Worm (Caenorhabditis elegans) whole organism, mixed stage, embryonic: ENCODE results near the gene fndc-1.

Experiments
- ces-1 ChIP-seq: fragments of 150-350 bp; optimal IDR thresholded peaks from 2 replicates; lab custom pipeline; 2014; ENCODE audit warnings: missing biosample characterization, missing genetic modification reagents, missing genetic modification characterization
- elt-1 ChIP-seq: sonication (generic microtip); optimal IDR thresholded peaks from 2 replicates; lab custom pipeline; 2017; ENCODE audit warnings: missing genetic modification characterization, mild to moderate bottlenecking, missing compliant biosample characterization, antibody characterized with exemption, moderate library complexity, borderline replicate concordance; ENCODE audit not compliant: insufficient read depth
- elt-3 ChIP-seq: fragments of 150-350 bp; optimal IDR thresholded peaks from 2 replicates; lab custom pipeline; 2014; ENCODE audit warnings: missing biosample characterization, missing genetic modification characterization
- hlh-1 ChIP-seq: fragments of 150-350 bp; optimal IDR thresholded peaks from 2 replicates; lab custom pipeline; 2014; ENCODE audit warnings: missing biosample characterization, missing genetic modification reagents, missing genetic modification characterization
- lin-13 ChIP-seq: fragments of 150-350 bp; optimal IDR thresholded peaks from 2 replicates; lab custom pipeline; 2014; ENCODE audit warnings: missing biosample characterization, missing genetic modification characterization
- lsy-2 ChIP-seq: fragments of 150-350 bp; optimal IDR thresholded peaks from 2 replicates; lab custom pipeline; 2014; ENCODE audit warnings: missing biosample characterization, missing genetic modification characterization
- mab-5 ChIP-seq: fragments of 150-350 bp; optimal IDR thresholded peaks from 2 replicates; lab custom pipeline; 2014; ENCODE audit warnings: missing biosample characterization, missing genetic modification characterization
- mep-1 ChIP-seq: fragments of 150-350 bp; optimal IDR thresholded peaks from 2 replicates; lab custom pipeline; 2017; ENCODE audit warnings: missing biosample characterization, missing genetic modification reagents, missing genetic modification characterization, inconsistent platforms
- nhr-237 ChIP-seq: fragments of 150-350 bp; optimal IDR thresholded peaks from 2 replicates; lab custom pipeline; 2014; ENCODE audit warnings: missing biosample characterization, missing genetic modification characterization
- pha-4 ChIP-seq: fragments of 150-350 bp; optimal IDR thresholded peaks from 2 replicates; lab custom pipeline; 2018; ENCODE audit warnings: missing biosample characterization, missing genetic modification reagents, missing genetic modification characterization
- unc-39 ChIP-seq: fragments of 150-350 bp; optimal IDR thresholded peaks from 2 replicates; lab custom pipeline; 2014; ENCODE audit warnings: missing biosample characterization, missing genetic modification characterization
- unc-62 ChIP-seq: fragments of 150-350 bp; optimal IDR thresholded peaks from 2 replicates; lab custom pipeline; 2014; ENCODE audit warnings: missing biosample characterization, missing genetic modification reagents, missing genetic modification characterization
- zip-8 ChIP-seq: fragments of 150-350 bp; optimal IDR thresholded peaks from 2 replicates; lab custom pipeline; 2014; ENCODE audit warnings: missing biosample characterization, missing genetic modification characterization

DNA sequence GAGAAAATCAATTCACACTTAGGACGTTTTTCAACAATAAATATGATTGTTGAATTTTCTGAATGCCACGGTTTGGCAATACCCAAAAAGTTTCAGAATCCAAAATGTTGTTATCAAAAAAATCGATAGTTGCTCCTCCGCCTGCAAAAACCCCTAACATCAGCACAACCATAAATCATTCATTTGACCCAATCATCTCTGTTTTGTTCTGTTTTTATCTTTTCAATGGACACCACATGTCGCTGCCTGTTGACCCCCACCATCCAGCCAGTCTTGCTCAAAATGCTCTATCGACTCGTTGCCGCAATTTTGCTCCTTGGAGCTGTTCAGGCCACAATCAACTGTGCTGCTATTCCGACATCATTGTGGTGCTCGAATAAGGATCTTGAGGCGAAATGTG is 49.1 kb downstream of the fndc-1 start, which contains the start of gene F37H8.5:
- TF ChIP-seq hlh-1 (tag; lab: Kevin White, UChicago) (peak; percentile 68), zip-8 (tag; lab: Kevin White, UChicago) (no peak), elt-3 (tag; lab: Kevin White, UChicago) (no peak), elt-1 (tag; lab: Kevin White, UChicago) (no peak), unc-39 (no peak), nhr-237 (no peak), lin-13 (no peak), pha-4 (tag; lab: Kevin White, UChicago) (no peak), lsy-2 (tag; lab: Kevin White, UChicago) (no peak), ces-1 (GFP tag; lab: Kevin White, UChicago) (no peak), mab-5 (no peak), unc-62 (GFP tag; lab: Kevin White, UChicago) (peak; percentile 13), mep-1 (no peak)
